Fruit fly (Drosophila melanogaster): Measurements from ENCODE around the gene CG3842.

Gene CG3842

DNA sequence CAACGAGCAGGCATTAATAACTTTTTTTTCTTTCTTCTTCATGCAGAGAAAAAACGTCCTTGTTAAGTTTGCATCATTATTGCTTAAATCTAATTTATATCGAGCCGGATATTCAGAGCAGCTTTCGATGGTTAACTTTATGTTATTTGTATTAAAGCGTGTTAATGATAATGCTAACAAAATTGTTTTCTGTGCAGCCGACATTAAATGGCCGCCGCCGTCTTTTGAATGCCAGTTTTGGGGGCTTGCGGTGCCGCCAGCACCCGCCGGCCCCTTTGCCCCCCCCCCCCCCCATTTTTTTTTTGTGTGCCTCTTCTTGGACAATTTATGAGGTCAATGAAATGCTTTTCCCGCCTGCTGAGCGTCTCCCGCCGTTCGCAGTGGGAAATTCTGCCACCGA is 26.0 kb upstream of the CG3842 start:
- TF ChIP-seq CG8478 (optimal IDR thresholded peaks at IDR 0.05) (no peak), pan (optimal IDR thresholded peaks at IDR 0.05) (no peak), usp (GFP tag; optimal IDR thresholded peaks at IDR 0.05) (no peak), Dll (optimal IDR thresholded peaks at IDR 0.05) (no peak), EcR (GFP tag; optimal IDR thresholded peaks at IDR 0.05) (no peak), psq (optimal IDR thresholded peaks at IDR 0.05) (no peak)

dm6 chrX:6315583-6315982 is 22.0 kb upstream of the CG3842 start:
- TF ChIP-seq psq (optimal IDR thresholded peaks at IDR 0.05) (no peak), EcR (GFP tag; optimal IDR thresholded peaks at IDR 0.05) (no peak), usp (GFP tag; optimal IDR thresholded peaks at IDR 0.05) (no peak), CG8478 (optimal IDR thresholded peaks at IDR 0.05) (no peak), pan (optimal IDR thresholded peaks at IDR 0.05) (no peak), Dll (optimal IDR thresholded peaks at IDR 0.05) (no peak)

DNA sequence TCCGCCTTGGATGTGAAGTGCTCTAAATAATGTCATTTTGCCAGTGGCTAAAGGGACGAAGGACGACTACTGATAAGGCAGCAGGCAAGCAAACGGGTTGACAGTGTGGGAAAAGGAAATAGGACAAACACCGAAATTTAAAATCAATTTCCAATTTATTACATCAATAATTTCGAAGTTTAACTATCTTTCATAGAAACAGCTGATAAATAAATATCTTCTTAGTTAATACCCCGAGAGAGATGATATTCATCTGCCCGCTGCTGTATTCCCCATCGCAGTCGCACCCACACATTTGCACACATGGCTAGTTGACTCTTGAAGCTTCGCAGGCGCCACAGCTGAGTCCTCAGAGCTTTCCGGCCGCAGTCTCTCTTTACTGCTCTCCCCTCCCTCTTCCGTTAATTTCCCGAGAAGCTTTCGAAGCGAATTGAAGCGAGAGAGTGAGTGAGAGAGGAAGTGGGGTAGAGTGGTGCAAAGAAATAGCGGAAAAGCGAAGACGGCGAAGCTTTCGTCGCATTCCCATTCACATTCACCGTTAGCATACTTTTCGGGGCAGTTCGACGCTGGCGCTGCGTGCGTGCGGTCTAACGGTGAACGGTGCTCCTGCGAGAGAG is 20.6 kb upstream of the CG3842 start:
- TF ChIP-seq usp (GFP tag; optimal IDR thresholded peaks at IDR 0.05) (no peak), pan (optimal IDR thresholded peaks at IDR 0.05) (no peak), Dll (optimal IDR thresholded peaks at IDR 0.05) (no peak), EcR (GFP tag; optimal IDR thresholded peaks at IDR 0.05) (no peak), CG8478 (optimal IDR thresholded peaks at IDR 0.05) (no peak)

DNA sequence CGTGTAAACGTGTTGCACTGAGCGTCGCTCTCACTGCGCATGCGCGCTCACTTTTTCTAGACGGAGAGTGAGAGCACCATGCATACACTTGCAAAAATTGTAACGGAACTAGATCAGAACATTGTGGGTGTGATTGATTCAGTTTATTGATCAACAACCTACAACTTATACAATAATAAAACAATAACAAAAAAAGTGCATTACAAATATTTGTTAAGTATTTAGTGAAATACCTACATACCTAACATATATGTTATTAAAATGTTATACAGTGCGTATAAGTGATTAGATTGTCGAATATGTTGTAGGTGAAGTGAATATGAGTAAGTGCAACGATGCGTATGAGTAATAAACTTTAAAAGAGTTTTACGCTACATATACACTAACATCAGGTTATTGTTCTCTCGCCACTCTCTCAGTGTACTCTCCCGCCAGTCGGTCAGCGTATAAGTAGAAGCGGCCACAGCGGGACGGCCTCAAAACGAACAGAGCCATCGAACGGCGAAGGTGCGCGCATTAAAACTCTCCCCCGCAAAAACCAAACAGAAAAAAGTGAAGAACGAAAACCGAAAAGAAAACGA is 7.1 kb upstream of the CG3842 start, which contains the start of gene CG42240:
Gene CG42240, plus strand, starts transcription at position 474 of the 581 bp plus-strand sequence.
- no peak for TF ChIP-seq usp (GFP tag; optimal IDR thresholded peaks at IDR 0.05)
- no peak for TF ChIP-seq CG8478 (optimal IDR thresholded peaks at IDR 0.05)
- TF ChIP-seq EcR (GFP tag; optimal IDR thresholded peaks at IDR 0.05) = no peak
- TF ChIP-seq psq (optimal IDR thresholded peaks at IDR 0.05) = no peak
- no peak for TF ChIP-seq pan (optimal IDR thresholded peaks at IDR 0.05)
- no peak for TF ChIP-seq Dll (optimal IDR thresholded peaks at IDR 0.05)

DNA sequence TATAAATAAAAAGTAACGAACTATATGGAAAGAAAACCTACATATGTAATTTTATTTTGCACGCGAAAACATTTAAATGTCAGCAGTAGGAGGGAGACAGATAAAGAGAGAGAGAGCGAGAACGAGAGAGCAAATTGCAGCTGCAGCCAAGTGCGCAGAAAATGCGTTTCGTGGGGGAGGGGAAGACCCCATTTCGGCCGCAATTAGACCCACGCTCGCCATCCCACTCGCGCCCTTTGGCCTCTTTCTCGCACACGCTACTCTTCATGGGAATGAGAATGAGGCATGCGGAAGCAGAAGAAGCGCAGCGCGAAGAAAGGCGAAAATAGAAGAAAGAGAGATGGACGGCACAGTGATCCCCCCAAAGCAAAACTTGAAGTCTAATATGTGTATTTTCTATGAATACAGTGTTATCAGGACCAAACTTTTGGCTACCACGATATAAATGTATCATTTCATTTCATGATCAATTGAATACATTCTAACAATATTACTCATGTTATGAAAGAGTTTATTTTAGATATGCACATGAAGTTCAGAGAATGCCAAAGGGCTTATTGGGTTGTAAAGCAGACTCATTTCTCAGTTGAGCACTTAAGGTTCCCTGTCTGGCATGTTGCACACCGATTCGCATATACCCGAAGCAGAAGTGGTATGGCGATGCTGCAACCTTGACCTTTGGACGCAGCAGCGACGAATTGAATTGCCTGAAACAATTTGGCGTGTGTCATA is 4.4 kb upstream of the CG3842 start:
- no peak for TF ChIP-seq CG8478 (optimal IDR thresholded peaks at IDR 0.05)

DNA sequence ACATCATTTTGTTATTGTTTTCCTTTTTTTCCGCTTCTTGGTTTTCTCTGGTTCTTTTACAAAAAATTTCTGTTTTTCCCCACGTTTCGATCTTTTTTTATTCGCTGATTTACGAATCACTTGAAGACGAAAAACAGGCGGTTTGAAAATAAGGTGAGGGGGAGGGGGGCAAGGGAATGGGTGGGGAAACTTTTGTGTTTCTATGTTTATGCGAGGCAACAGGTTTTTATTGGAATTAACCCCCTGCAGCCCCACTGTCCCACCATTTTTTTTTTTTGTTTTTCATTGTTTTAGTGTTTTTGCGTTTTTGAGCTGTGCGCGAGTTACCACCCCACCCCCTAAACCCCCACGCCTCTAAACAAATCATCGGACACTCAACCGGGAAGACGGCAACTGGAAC is 2.6 kb upstream of the CG3842 start:
- TF ChIP-seq CG8478 (optimal IDR thresholded peaks at IDR 0.05) (no peak), usp (GFP tag; optimal IDR thresholded peaks at IDR 0.05) (no peak), Dll (optimal IDR thresholded peaks at IDR 0.05) (no peak), EcR (GFP tag; optimal IDR thresholded peaks at IDR 0.05) (no peak), psq (optimal IDR thresholded peaks at IDR 0.05) (no peak), pan (optimal IDR thresholded peaks at IDR 0.05) (no peak)

- TF ChIP-seq pan (optimal IDR thresholded peaks at IDR 0.05) (no peak), CG8478 (optimal IDR thresholded peaks at IDR 0.05) (no peak), EcR (GFP tag; optimal IDR thresholded peaks at IDR 0.05) (no peak), psq (optimal IDR thresholded peaks at IDR 0.05) (no peak), usp (GFP tag; optimal IDR thresholded peaks at IDR 0.05) (no peak), Dll (optimal IDR thresholded peaks at IDR 0.05) (no peak)
Observed at dm6 chrX:6338738-6339614, 1.4 kb downstream of the CG3842 start.

DNA sequence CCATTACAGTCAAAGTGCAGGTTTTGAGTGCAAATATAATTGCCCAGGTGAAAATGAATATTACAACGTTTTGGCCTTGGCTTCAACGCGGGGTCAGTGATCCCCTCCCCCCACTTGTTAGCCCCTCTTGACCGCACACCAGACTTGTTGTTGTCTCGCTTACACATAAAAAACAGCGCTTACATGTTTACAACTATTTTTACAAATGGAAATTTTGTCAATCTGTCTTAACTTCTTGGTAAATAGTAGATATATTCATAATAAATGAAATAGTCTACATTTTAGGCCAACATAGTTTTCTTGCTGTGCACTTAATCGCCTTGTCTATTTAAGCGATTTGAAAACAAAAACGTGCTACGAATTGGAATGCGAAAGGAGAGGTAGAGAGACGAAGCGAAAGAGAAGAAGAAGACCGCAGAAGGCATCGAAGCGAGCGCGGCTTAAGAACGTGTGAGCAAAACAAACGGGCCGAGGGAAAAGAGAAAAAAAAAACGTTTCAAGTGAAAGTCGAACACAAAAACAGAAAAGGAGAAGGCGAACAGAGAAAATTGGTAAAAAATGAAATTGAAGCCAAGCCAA is 2.5 kb downstream of the CG3842 start:
- TF ChIP-seq EcR (GFP tag; optimal IDR thresholded peaks at IDR 0.05) (peak in 1 of 2 experiments; percentile 30), pan (optimal IDR thresholded peaks at IDR 0.05) (no peak)

DNA sequence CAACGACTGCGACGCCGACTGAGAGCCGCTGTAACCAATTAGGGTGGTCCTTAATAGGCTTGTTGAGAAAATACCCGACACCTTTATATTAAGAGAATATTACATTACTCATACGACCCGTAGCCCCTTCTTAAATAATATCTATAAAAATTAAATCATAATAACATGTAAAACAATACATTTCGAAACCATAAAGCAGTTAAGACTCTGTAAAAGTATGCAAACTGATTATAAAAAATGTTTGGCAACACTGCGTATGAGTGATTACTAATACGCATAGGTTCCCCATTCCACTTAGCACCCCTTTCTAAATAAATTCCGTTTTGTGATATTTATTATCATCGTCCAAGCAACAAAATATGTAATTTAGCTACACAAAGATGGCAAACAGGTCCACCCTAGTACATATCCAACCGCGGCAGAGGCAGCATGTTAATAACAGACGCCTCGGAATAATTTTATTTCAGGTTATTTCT is 3.1 kb downstream of the CG3842 start:
- no peak for TF ChIP-seq pan (optimal IDR thresholded peaks at IDR 0.05)
- no peak for TF ChIP-seq usp (GFP tag; optimal IDR thresholded peaks at IDR 0.05)
- no peak for TF ChIP-seq CG8478 (optimal IDR thresholded peaks at IDR 0.05)
- no peak for TF ChIP-seq psq (optimal IDR thresholded peaks at IDR 0.05)
- no peak for TF ChIP-seq Dll (optimal IDR thresholded peaks at IDR 0.05)
- TF ChIP-seq EcR (GFP tag; optimal IDR thresholded peaks at IDR 0.05) = no peak

DNA sequence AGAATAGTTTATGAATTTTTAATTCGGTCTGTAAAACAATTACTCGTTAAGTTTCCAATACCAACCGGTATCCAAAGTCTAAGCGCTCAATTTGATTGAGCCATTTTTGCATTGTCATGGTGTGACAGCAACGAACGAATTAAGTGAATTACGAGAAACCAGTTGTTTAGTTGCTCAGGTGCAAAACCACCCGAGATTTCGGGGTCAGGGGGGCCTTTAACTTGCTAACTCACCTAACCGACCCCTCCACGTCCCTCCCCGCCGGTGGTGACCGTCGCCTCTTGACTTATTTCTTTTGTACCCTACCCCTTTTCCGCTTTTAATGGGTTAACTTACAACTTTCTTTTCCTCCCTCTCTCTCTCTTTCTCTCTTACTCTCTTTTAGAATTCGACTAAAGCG is 4.1 kb downstream of the CG3842 start:
- TF ChIP-seq usp (GFP tag; optimal IDR thresholded peaks at IDR 0.05) = no peak
- TF ChIP-seq EcR (GFP tag; optimal IDR thresholded peaks at IDR 0.05) = no peak
- no peak for TF ChIP-seq pan (optimal IDR thresholded peaks at IDR 0.05)
- no peak for TF ChIP-seq Dll (optimal IDR thresholded peaks at IDR 0.05)
- no peak for TF ChIP-seq CG8478 (optimal IDR thresholded peaks at IDR 0.05)
- no peak for TF ChIP-seq psq (optimal IDR thresholded peaks at IDR 0.05)

DNA sequence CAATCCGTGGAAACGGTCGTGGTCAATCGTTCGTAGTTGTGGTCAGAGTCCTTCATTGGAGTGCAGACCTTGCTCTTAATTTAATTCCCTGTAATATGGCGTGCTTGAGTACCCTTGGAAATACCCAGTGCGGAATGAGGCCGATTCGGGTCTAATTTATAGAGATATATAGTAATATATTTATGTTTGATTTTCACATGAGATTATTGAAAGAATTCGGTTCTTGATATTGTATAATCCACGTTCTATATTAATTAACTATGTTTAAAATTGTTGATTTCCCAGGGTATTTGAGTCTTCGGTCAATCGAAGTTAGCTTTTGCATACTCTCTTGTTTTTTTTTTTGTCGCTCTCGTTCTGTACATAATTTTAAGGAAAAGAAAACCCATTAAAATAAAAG is 5.8 kb downstream of the CG3842 start:
- TF ChIP-seq pan (optimal IDR thresholded peaks at IDR 0.05) = peak; percentile 76
- no peak for TF ChIP-seq EcR (GFP tag; optimal IDR thresholded peaks at IDR 0.05)
